Fruit fly (Drosophila melanogaster): ENCODE data around the gene Jon74E.

Jon74E gene

DNA sequence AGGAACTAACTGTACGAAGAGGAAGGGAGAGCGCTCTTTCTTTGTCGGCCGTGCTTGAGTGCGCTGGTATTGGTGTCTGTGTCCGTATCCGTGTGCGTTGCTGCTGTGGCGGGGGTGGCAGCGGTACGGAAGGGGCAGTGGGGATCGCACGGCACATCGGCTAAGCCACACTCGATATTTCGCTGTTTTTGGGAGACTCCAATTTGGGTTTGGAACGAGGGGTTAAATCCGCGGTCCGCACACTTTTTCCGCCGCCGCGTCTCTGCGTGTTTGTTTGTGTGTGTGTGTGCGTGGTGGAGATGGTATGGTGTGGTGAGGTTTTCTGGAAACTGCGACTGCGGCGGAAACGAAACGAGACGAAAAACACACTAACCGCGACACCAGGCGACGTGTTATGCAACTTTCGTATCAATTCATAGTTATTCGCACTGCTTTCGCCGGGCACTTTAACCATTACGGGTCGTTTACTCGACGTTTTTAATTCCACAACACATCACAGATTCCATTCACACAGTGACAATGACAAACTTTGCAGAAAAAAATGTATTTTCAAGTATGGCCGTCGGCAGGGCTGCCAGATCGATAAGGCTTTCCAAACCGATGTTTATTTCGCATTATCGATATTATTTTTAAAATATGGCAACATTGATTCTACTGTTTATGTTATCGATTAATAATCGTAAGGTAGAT is 8.4 kb upstream of the Jon74E start, which contains the start of gene CycT (continued):
- peak; percentile 73 for TF ChIP-seq CG6854 (GFP tag; optimal IDR thresholded peaks at IDR 0.05)
- TF ChIP-seq pzg (GFP tag; optimal IDR thresholded peaks at IDR 0.05): peak; percentile 84
- peak; percentile 50 for TF ChIP-seq NfI (GFP tag; optimal IDR thresholded peaks at IDR 0.05)
- TF ChIP-seq CG4707 (GFP tag; optimal IDR thresholded peaks at IDR 0.05): peak; percentile 24
- peak in 1 of 2 experiments; percentile 89 for TF ChIP-seq Eip74EF (GFP tag; optimal IDR thresholded peaks at IDR 0.05)
- TF ChIP-seq pb (GFP tag; optimal IDR thresholded peaks at IDR 0.05): no peak
- peak; percentile 41 for TF ChIP-seq PHDP (tag; optimal IDR thresholded peaks at IDR 0.05)
- TF ChIP-seq ham (GFP tag; IDR thresholded peaks at IDR 0.05): no peak
- no peak for TF ChIP-seq Aef1 (GFP tag; IDR thresholded peaks at IDR 0.05)
- TF ChIP-seq CG14014 (GFP tag; IDR thresholded peaks at IDR 0.05): no peak
- TF ChIP-seq Dip3 (GFP tag; optimal IDR thresholded peaks at IDR 0.05): no peak
- no peak for TF ChIP-seq Hr51 (GFP tag; optimal IDR thresholded peaks at IDR 0.05)
- peak; percentile 60 for TF ChIP-seq CG15601 (tag; optimal IDR thresholded peaks at IDR 0.05)
- no peak for TF ChIP-seq Taf1 (GFP tag; IDR thresholded peaks at IDR 0.05)
- TF ChIP-seq Oli (tag; optimal IDR thresholded peaks at IDR 0.05): no peak
- peak; percentile 72 for TF ChIP-seq sd (tag; optimal IDR thresholded peaks at IDR 0.05)
- peak; percentile 40 for TF ChIP-seq CG10209 (GFP tag; optimal IDR thresholded peaks at IDR 0.05)
- peak; percentile 28 for TF ChIP-seq her (GFP tag; optimal IDR thresholded peaks at IDR 0.05)
- no peak for TF ChIP-seq CG32532 (GFP tag; IDR thresholded peaks at IDR 0.05)
- TF ChIP-seq ase (GFP tag; IDR thresholded peaks at IDR 0.05): no peak
- peak; percentile 74 for TF ChIP-seq CG3281 (GFP tag; optimal IDR thresholded peaks at IDR 0.05)
- TF ChIP-seq CG10321 (GFP tag; IDR thresholded peaks at IDR 0.05): no peak
- peak; percentile 93 for TF ChIP-seq bbx (GFP tag; IDR thresholded peaks at IDR 0.05; ENCODE audit: partially characterized antibody)
- no peak for TF ChIP-seq sima (GFP tag; optimal IDR thresholded peaks at IDR 0.05)
- TF ChIP-seq CG16779 (GFP tag; IDR thresholded peaks at IDR 0.05): no peak
- TF ChIP-seq Ptx1 (GFP tag; IDR thresholded peaks at IDR 0.05): no peak
- TF ChIP-seq ewg (GFP tag; optimal IDR thresholded peaks at IDR 0.05): peak; percentile 21
- 0 out of 2 replicates have a peak, but pooled peaks have one; percentile 39 for TF ChIP-seq CG17328 (GFP tag; IDR thresholded peaks at IDR 0.05)
- peak; percentile 98 for TF ChIP-seq MESR4 (GFP tag; optimal IDR thresholded peaks at IDR 0.05)
- peak; percentile 95 for TF ChIP-seq amos (GFP tag; IDR thresholded peaks at IDR 0.05; ENCODE audit: partially characterized antibody)
- no peak for TF ChIP-seq CG18476 (GFP tag; optimal IDR thresholded peaks at IDR 0.05)
- TF ChIP-seq CG13296 (GFP tag; optimal IDR thresholded peaks at IDR 0.05): peak; percentile 79
- TF ChIP-seq btn (GFP tag; optimal IDR thresholded peaks at IDR 0.05): no peak
- TF ChIP-seq CG31224 (GFP tag; IDR thresholded peaks at IDR 0.05): peak; percentile 25; the same call in 1 of the 2 replicates
- TF ChIP-seq row (GFP tag; IDR thresholded peaks at IDR 0.05): peak; percentile 29; the same call in 1 of the 3 replicates
- TF ChIP-seq CG18262 (tag; optimal IDR thresholded peaks at IDR 0.05): peak; percentile 23
- no peak for TF ChIP-seq usp (GFP tag; optimal IDR thresholded peaks at IDR 0.05)
- TF ChIP-seq gfzf (GFP tag; optimal IDR thresholded peaks at IDR 0.05): peak; percentile 37
- no peak for TF ChIP-seq ftz-f1 (GFP tag; optimal IDR thresholded peaks at IDR 0.05)
- TF ChIP-seq sug (tag; optimal IDR thresholded peaks at IDR 0.05): peak; percentile 53
- TF ChIP-seq CG9817 (tag; optimal IDR thresholded peaks at IDR 0.05): no peak
- no peak for TF ChIP-seq CG1832 (GFP tag; optimal IDR thresholded peaks at IDR 0.05)
- peak; percentile 15 for TF ChIP-seq Asciz (GFP tag; optimal IDR thresholded peaks at IDR 0.05)
- TF ChIP-seq Lhr (GFP tag; optimal IDR thresholded peaks at IDR 0.05): peak; percentile 51
- TF ChIP-seq twi (tag; optimal IDR thresholded peaks at IDR 0.05): no peak
- no peak for TF ChIP-seq Dfd (GFP tag; optimal IDR thresholded peaks at IDR 0.05)
- TF ChIP-seq Ssrp (tag; optimal IDR thresholded peaks at IDR 0.05): no peak
- TF ChIP-seq nerfin-1 (tag; optimal IDR thresholded peaks at IDR 0.05): peak; percentile 68
- peak; percentile 50 for TF ChIP-seq CG30020 (tag; optimal IDR thresholded peaks at IDR 0.05)
